Worm (Caenorhabditis elegans) whole organism, L3 larva: ENCODE measurements around the gene F18A12.7.

Experiments
- aly-2 ChIP-seq: fragments of 150-350 bp; optimal IDR thresholded peaks from 2 replicates; lab custom pipeline; 2014; ENCODE audit warnings: missing biosample characterization, missing genetic modification characterization
- lin-39 ChIP-seq: fragments of 150-350 bp; optimal IDR thresholded peaks from 2 replicates; lab custom pipeline; 2018; ENCODE audit warnings: missing biosample characterization, missing genetic modification reagents, missing genetic modification characterization
- mdl-1 ChIP-seq: fragments of 150-350 bp; optimal IDR thresholded peaks from 2 replicates; lab custom pipeline; 2014; ENCODE audit warnings: missing biosample characterization, missing genetic modification characterization
- mml-1 ChIP-seq: fragments of 150-350 bp; sonication (generic microtip); optimal IDR thresholded peaks from 3 replicates; lab custom pipeline; 2014; ENCODE audit warnings: missing biosample characterization, missing genetic modification characterization
- nhr-28 ChIP-seq: fragments of 150-350 bp; optimal IDR thresholded peaks from 2 replicates; lab custom pipeline; 2014; ENCODE audit warnings: missing biosample characterization, missing genetic modification characterization
- nhr-43 ChIP-seq: sonication (generic microtip); optimal IDR thresholded peaks from 2 replicates; lab custom pipeline; 2016; ENCODE audit warnings: mild to moderate bottlenecking, missing genetic modification characterization, missing compliant biosample characterization; ENCODE audit not compliant: poor library complexity, severe bottlenecking
- pha-4 ChIP-seq: fragments of 150-350 bp; optimal IDR thresholded peaks from 2 replicates; lab custom pipeline; 2014; ENCODE audit warnings: missing biosample characterization, missing genetic modification reagents, missing genetic modification characterization
- pqm-1 ChIP-seq: fragments of 150-350 bp; optimal IDR thresholded peaks from 2 replicates; lab custom pipeline; 2017; ENCODE audit warnings: missing biosample characterization, missing genetic modification characterization, inconsistent platforms

- peak; percentile 57 for TF ChIP-seq pqm-1 (tag; lab: Kevin White, UChicago)
- TF ChIP-seq lin-39 (tag; lab: Kevin White, UChicago): no peak
- TF ChIP-seq mml-1: no peak
- no peak for TF ChIP-seq pha-4 (tag; lab: Kevin White, UChicago)
- no peak for TF ChIP-seq mdl-1 (tag; lab: Kevin White, UChicago)
- no peak for TF ChIP-seq nhr-43 (tag; lab: Kevin White, UChicago)
- no peak for TF ChIP-seq aly-2 (tag; lab: Kevin White, UChicago)
- TF ChIP-seq nhr-28 (tag; lab: Kevin White, UChicago): no peak
Measured at ce11 chrII:3439842-3440640, 25.8 kb upstream of the F18A12.7 start.
